Fruit fly (Drosophila melanogaster): Measurements from ENCODE around the gene CG9016.

Gene CG9016

dm6 chr2L:5943229-5944078 lies 20.0 kb upstream of the CG9016 start, which contains the start of the genes Sfp26Ad and Gpdh1 (continued):
- TF ChIP-seq CG9139 (GFP tag; optimal IDR thresholded peaks at IDR 0.05) (peak; percentile 71), CG7368 (GFP tag; optimal IDR thresholded peaks at IDR 0.05) (peak; percentile 59), pdm3 (GFP tag; optimal IDR thresholded peaks at IDR 0.05) (peak; percentile 81), fkh (GFP tag; optimal IDR thresholded peaks at IDR 0.05) (peak; percentile 61), Eip75B (GFP tag; optimal IDR thresholded peaks at IDR 0.05) (peak; percentile 58), topi (GFP tag; optimal IDR thresholded peaks at IDR 0.05) (peak; percentile 74), CG16779 (tag; optimal IDR thresholded peaks at IDR 0.05) (peak; percentile 71), Hr39 (GFP tag; optimal IDR thresholded peaks at IDR 0.05) (peak; percentile 75), CG15336 (GFP tag; IDR thresholded peaks at IDR 0.05) (peak; percentile 62), CG1621 (tag; optimal IDR thresholded peaks at IDR 0.05) (peak; percentile 19), esn (GFP tag; optimal IDR thresholded peaks at IDR 0.05) (peak; percentile 82), salr (GFP tag; optimal IDR thresholded peaks at IDR 0.05) (peak in 1 of 2 experiments; percentile 49), CG8632 (GFP tag; optimal IDR thresholded peaks at IDR 0.05) (peak; percentile 64), eg (GFP tag; IDR thresholded peaks at IDR 0.05) (peak; percentile 39; the same call in 2 of the 3 replicates), spab (GFP tag; optimal IDR thresholded peaks at IDR 0.05) (no peak), dac (GFP tag; optimal IDR thresholded peaks at IDR 0.05) (no peak), Hr4 (GFP tag; optimal IDR thresholded peaks at IDR 0.05) (peak; percentile 62), CG8319 (GFP tag; optimal IDR thresholded peaks at IDR 0.05) (peak; percentile 38), Sox15 (GFP tag; optimal IDR thresholded peaks at IDR 0.05) (peak; percentile 19), Sox102F (GFP tag; optimal IDR thresholded peaks at IDR 0.05) (peak; percentile 79), Lpt (GFP tag; optimal IDR thresholded peaks at IDR 0.05) (peak; percentile 56), vri (GFP tag; optimal IDR thresholded peaks at IDR 0.05) (peak; percentile 90), Eip93F (GFP tag; optimal IDR thresholded peaks at IDR 0.05) (no peak), CG6792 (GFP tag; optimal IDR thresholded peaks at IDR 0.05) (peak; percentile 71), CG10669 (GFP tag; optimal IDR thresholded peaks at IDR 0.05) (peak; percentile 52)

- TF ChIP-seq achi (GFP tag; optimal IDR thresholded peaks at IDR 0.05) = no peak
Measured at dm6 chr2L:5927363-5927762, 3.9 kb upstream of the CG9016 start.

- TF ChIP-seq Blimp-1 (GFP tag; optimal IDR thresholded peaks at IDR 0.05) (no peak), Sox102F (GFP tag; optimal IDR thresholded peaks at IDR 0.05) (no peak), CG8119 (GFP tag; IDR thresholded peaks at IDR 0.05) (no peak), CG6276 (GFP tag; optimal IDR thresholded peaks at IDR 0.05) (no peak), CG11902 (GFP tag; optimal IDR thresholded peaks at IDR 0.05) (no peak)
Measured at dm6 chr2L:5925637-5926036, 2.2 kb upstream of the CG9016 start, which contains the start of gene dsf. Gene dsf (plus strand): TSS chr2L:5925937.

- TF ChIP-seq CG6854 (GFP tag; optimal IDR thresholded peaks at IDR 0.05) (no peak), ss (GFP tag; optimal IDR thresholded peaks at IDR 0.05) (no peak), eg (GFP tag; IDR thresholded peaks at IDR 0.05) (no peak), CG7368 (GFP tag; optimal IDR thresholded peaks at IDR 0.05) (peak; percentile 6)
Measured at dm6 chr2L:5925164-5925563, 1.7 kb upstream of the CG9016 start.

- TF ChIP-seq CG6276 (GFP tag; optimal IDR thresholded peaks at IDR 0.05) (no peak), CG6808 (GFP tag; optimal IDR thresholded peaks at IDR 0.05) (no peak), Blimp-1 (GFP tag; optimal IDR thresholded peaks at IDR 0.05) (no peak), topi (GFP tag; optimal IDR thresholded peaks at IDR 0.05) (no peak), Eip75B (GFP tag; optimal IDR thresholded peaks at IDR 0.05) (no peak), Gug (GFP tag; IDR thresholded peaks at IDR 0.05) (no peak), CG31627 (GFP tag; optimal IDR thresholded peaks at IDR 0.05) (no peak), CG3032 (tag; optimal IDR thresholded peaks at IDR 0.05) (no peak), CG10631 (GFP tag; optimal IDR thresholded peaks at IDR 0.05) (no peak)
Measured at dm6 chr2L:5910189-5910588, 13.3 kb downstream of the CG9016 start, which contains the start of gene CG14000. Gene CG14000 (minus strand): TSS chr2L:5910289.
